Fruit fly (Drosophila melanogaster): Measurements from ENCODE around the gene Arr2.
A peak's percentile ranks its signal among the peaks of the same experiment; 100 is the strongest.

The Arr2 gene

DNA sequence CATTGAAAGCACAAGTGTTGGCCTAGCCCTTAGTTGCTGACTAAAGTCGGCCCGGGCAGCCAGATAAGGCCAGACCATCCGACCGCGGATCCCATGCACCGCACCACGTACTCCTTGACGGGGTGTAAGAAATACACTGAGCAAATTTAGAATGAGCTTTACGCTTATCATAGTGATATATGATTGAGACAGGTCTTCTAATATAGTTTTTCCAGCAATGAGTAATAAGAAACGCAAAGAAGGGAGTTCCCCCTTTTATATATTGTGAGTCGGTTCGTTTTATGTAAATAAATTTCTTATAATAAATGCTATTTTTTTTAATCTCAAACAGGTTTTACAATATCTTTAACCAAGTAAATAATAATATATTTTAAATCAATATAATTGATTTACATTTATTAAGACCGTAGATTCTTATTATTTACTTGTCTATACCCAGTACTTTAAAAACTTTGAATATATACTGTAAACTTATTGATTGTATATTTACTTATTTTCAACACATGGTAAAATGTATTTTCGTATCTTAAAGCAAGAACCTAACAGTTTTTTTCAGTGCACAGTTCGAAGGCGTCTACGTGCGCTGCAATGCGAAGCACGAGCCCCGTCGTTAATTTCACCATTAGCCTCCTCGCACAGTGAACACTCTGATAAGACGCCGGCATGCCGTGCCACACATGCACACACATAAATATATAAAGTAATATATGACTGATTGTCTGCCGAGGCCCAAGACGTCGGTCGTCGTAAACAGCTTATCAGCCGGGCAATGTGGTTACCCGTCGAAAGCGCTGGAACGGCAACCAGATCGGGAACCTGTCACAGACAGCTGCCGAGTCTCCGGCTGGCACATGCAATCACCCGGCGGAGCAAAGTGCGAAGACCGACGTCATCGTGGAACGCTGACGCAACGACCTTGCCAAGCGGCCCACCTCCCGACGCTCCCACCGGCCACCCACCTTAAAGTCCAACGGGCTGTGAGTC, 43.4 kb upstream of the Arr2 start:
- TF ChIP-seq esn (GFP tag; optimal IDR thresholded peaks at IDR 0.05) (peak; percentile 73), Met (GFP tag; optimal IDR thresholded peaks at IDR 0.05) (peak; percentile 47), topi (GFP tag; optimal IDR thresholded peaks at IDR 0.05) (peak; percentile 12), CG15336 (GFP tag; IDR thresholded peaks at IDR 0.05) (0 out of 2 replicates have a peak, but pooled peaks have one; percentile 29), ss (GFP tag; optimal IDR thresholded peaks at IDR 0.05) (peak; percentile 82 to 83), Hr4 (GFP tag; optimal IDR thresholded peaks at IDR 0.05) (peak; percentile 33), dac (GFP tag; optimal IDR thresholded peaks at IDR 0.05) (peak; percentile 11), svp (GFP tag) (peak; percentile 94), acj6 (GFP tag; optimal IDR thresholded peaks at IDR 0.05) (peak; percentile 24), CG6276 (GFP tag; optimal IDR thresholded peaks at IDR 0.05) (peak; percentile 56), fd59A (GFP tag; optimal IDR thresholded peaks at IDR 0.05) (no peak), fd85E (GFP tag; optimal IDR thresholded peaks at IDR 0.05) (no peak), Lpt (GFP tag; optimal IDR thresholded peaks at IDR 0.05) (peak; percentile 6), CG10669 (GFP tag; optimal IDR thresholded peaks at IDR 0.05) (peak; percentile 3), fkh (GFP tag; optimal IDR thresholded peaks at IDR 0.05) (peak; percentile 22), achi (GFP tag; optimal IDR thresholded peaks at IDR 0.05) (peak; percentile 45), dsx (GFP tag; optimal IDR thresholded peaks at IDR 0.05; ENCODE audit: poor library complexity, severe bottlenecking) (no peak), Sox102F (GFP tag; optimal IDR thresholded peaks at IDR 0.05) (no peak), Eip93F (GFP tag; optimal IDR thresholded peaks at IDR 0.05) (peak; percentile 78), CG9139 (GFP tag; optimal IDR thresholded peaks at IDR 0.05) (peak; percentile 65), CG11902 (GFP tag; optimal IDR thresholded peaks at IDR 0.05) (peak; percentile 11), CG8319 (GFP tag; optimal IDR thresholded peaks at IDR 0.05) (no peak), CG6854 (GFP tag; optimal IDR thresholded peaks at IDR 0.05) (peak; percentile 86), Gug (GFP tag; IDR thresholded peaks at IDR 0.05) (no peak), vri (GFP tag; optimal IDR thresholded peaks at IDR 0.05) (peak; percentile 86), OdsH (GFP tag; optimal IDR thresholded peaks at IDR 0.05) (peak; percentile 41), Blimp-1 (GFP tag; optimal IDR thresholded peaks at IDR 0.05) (no peak), Hr38 (GFP tag; optimal IDR thresholded peaks at IDR 0.05) (no peak), net (GFP tag; optimal IDR thresholded peaks at IDR 0.05) (peak; percentile 51), cyc (GFP tag; optimal IDR thresholded peaks at IDR 0.05) (peak; percentile 4), CG6163 (GFP tag; IDR thresholded peaks at IDR 0.05) (peak; percentile 15; the same call in 2 of the 3 replicates), CG31627 (GFP tag; optimal IDR thresholded peaks at IDR 0.05) (peak; percentile 4), Smox (GFP tag; optimal IDR thresholded peaks at IDR 0.05) (peak; percentile 40), CG32006 (GFP tag; optimal IDR thresholded peaks at IDR 0.05) (peak; percentile 81), Ets21C (GFP tag; optimal IDR thresholded peaks at IDR 0.05) (no peak), CG11762 (GFP tag; optimal IDR thresholded peaks at IDR 0.05; ENCODE audit: insufficient read depth) (no peak), salr (GFP tag; optimal IDR thresholded peaks at IDR 0.05) (peak; percentile 12 to 69), CG10631 (GFP tag; optimal IDR thresholded peaks at IDR 0.05) (peak; percentile 61), Ets96B (tag; optimal IDR thresholded peaks at IDR 0.05) (peak; percentile 19), Eip78C (GFP tag) (peak; percentile 81), CG4318 (GFP tag; optimal IDR thresholded peaks at IDR 0.05) (peak; percentile 68), spab (GFP tag; optimal IDR thresholded peaks at IDR 0.05) (peak; percentile 41), CG3032 (tag; optimal IDR thresholded peaks at IDR 0.05) (peak; percentile 46), pdm3 (GFP tag; optimal IDR thresholded peaks at IDR 0.05) (peak; percentile 41), CG3919 (GFP tag; optimal IDR thresholded peaks at IDR 0.05) (peak; percentile 30), eg (GFP tag; IDR thresholded peaks at IDR 0.05) (peak; percentile 56), CG8632 (GFP tag; optimal IDR thresholded peaks at IDR 0.05) (peak; percentile 61), CG11294 (GFP tag; IDR thresholded peaks at IDR 0.05) (no peak), CG16779 (tag; optimal IDR thresholded peaks at IDR 0.05) (peak; percentile 35)

All from whole organism, prepupa.